Worm (Caenorhabditis elegans): Measurements from ENCODE around the gene math-31.

ce11 chrII:1924459-1924858 is 11.8 kb upstream of the math-31 start, which contains the start of gene F52C6.3:
- TF ChIP-seq F10B5.3 (tag; optimal IDR thresholded peaks at IDR 0.05) = no peak
- no peak for TF ChIP-seq egl-27 (tag; optimal IDR thresholded peaks at IDR 0.05)
- TF ChIP-seq unc-62 (GFP tag; optimal IDR thresholded peaks at IDR 0.05 in 1 of 2) = no peak
- no peak for TF ChIP-seq unc-62 (tag; optimal IDR thresholded peaks at IDR 0.05)
- no peak for TF ChIP-seq pqm-1 (tag; optimal IDR thresholded peaks at IDR 0.05)
- no peak for TF ChIP-seq aly-2 (tag; optimal IDR thresholded peaks at IDR 0.05)
- TF ChIP-seq dmd-9 (GFP tag; IDR thresholded peaks at IDR 0.05) = no peak
- TF ChIP-seq snpc-4 (tag; optimal IDR thresholded peaks at IDR 0.05) = no peak
- no peak for TF ChIP-seq hmg-1.1 (GFP tag; IDR thresholded peaks at IDR 0.05)
- no peak for TF ChIP-seq ceh-32 (tag; optimal IDR thresholded peaks at IDR 0.05; ENCODE audit: poor library complexity)
- TF ChIP-seq zfp-2 (tag; optimal IDR thresholded peaks at IDR 0.05) = no peak
- no peak for TF ChIP-seq R02D3.7 (tag; optimal IDR thresholded peaks at IDR 0.05)
- no peak for TF ChIP-seq lin-1 (GFP tag; IDR thresholded peaks at IDR 0.05)

Measured in whole organism, L4 larva.